Fruit fly (Drosophila melanogaster): ENCODE data around the gene Nt5a.
A peak's percentile ranks its signal among the peaks of the same experiment; 100 is the strongest.

Nt5a gene

dm6 chr3L:1349397-1349796 is 42.2 kb upstream of the Nt5a start:
- TF ChIP-seq CG31224 (GFP tag; IDR thresholded peaks at IDR 0.05) = no peak
- no peak for TF ChIP-seq eve (GFP tag; optimal IDR thresholded peaks at IDR 0.05)
- peak; percentile 82 for TF ChIP-seq crol (GFP tag; IDR thresholded peaks at IDR 0.05)
- TF ChIP-seq Nf-YA (GFP tag; IDR thresholded peaks at IDR 0.05) = no peak
- TF ChIP-seq luna (GFP tag; optimal IDR thresholded peaks at IDR 0.05) = no peak
- TF ChIP-seq chinmo (GFP tag; IDR thresholded peaks at IDR 0.05; ENCODE audit: partially characterized antibody) = 0 out of 4 replicates have a peak, but pooled peaks have one; percentile 37
- no peak for TF ChIP-seq grn (GFP tag; optimal IDR thresholded peaks at IDR 0.05)
- no peak for TF ChIP-seq CG12769 (tag; optimal IDR thresholded peaks at IDR 0.05)
- TF ChIP-seq CG17912 (GFP tag; optimal IDR thresholded peaks at IDR 0.05) = no peak
- TF ChIP-seq ab (GFP tag; optimal IDR thresholded peaks at IDR 0.05) = no peak
- TF ChIP-seq lola (GFP tag; optimal IDR thresholded peaks at IDR 0.05) = no peak
- TF ChIP-seq Deaf1 (tag; optimal IDR thresholded peaks at IDR 0.05) = peak; percentile 39
- no peak for TF ChIP-seq CG17829 (tag; optimal IDR thresholded peaks at IDR 0.05)
- TF ChIP-seq Hr39 (optimal IDR thresholded peaks at IDR 0.05) = peak; percentile 44
- TF ChIP-seq CG3281 (GFP tag; optimal IDR thresholded peaks at IDR 0.05) = no peak
- no peak for TF ChIP-seq CG10321 (GFP tag; IDR thresholded peaks at IDR 0.05)
- TF ChIP-seq mam (GFP tag; optimal IDR thresholded peaks at IDR 0.05) = no peak
- no peak for TF ChIP-seq schlank (tag; optimal IDR thresholded peaks at IDR 0.05)
- TF ChIP-seq CG1832 (GFP tag; optimal IDR thresholded peaks at IDR 0.05) = no peak
- TF ChIP-seq ranshi (GFP tag; IDR thresholded peaks at IDR 0.05) = no peak
- TF ChIP-seq ato (GFP tag; IDR thresholded peaks at IDR 0.05; ENCODE audit: partially characterized antibody) = no peak
- TF ChIP-seq wdn (GFP tag; IDR thresholded peaks at IDR 0.05) = no peak
- no peak for TF ChIP-seq CG7987 (GFP tag; optimal IDR thresholded peaks at IDR 0.05)
- no peak for TF ChIP-seq CG32772 (GFP tag; IDR thresholded peaks at IDR 0.05)
- no peak for TF ChIP-seq HmgD (GFP tag; optimal IDR thresholded peaks at IDR 0.05)
- TF ChIP-seq D (optimal IDR thresholded peaks at IDR 0.05) = peak; percentile 71
- TF ChIP-seq D (GFP tag; optimal IDR thresholded peaks at IDR 0.05) = no peak
- TF ChIP-seq gt (GFP tag; IDR thresholded peaks at IDR 0.05) = no peak
- TF ChIP-seq her (GFP tag; optimal IDR thresholded peaks at IDR 0.05) = no peak
- TF ChIP-seq CG13123 (GFP tag; optimal IDR thresholded peaks at IDR 0.05) = no peak
- TF ChIP-seq YL-1 (GFP tag; optimal IDR thresholded peaks at IDR 0.05) = no peak
- TF ChIP-seq dm (GFP tag; optimal IDR thresholded peaks at IDR 0.05) = no peak
- TF ChIP-seq CG4404 (GFP tag; IDR thresholded peaks at IDR 0.05) = no peak
- TF ChIP-seq CG4617 (GFP tag; optimal IDR thresholded peaks at IDR 0.05; ENCODE audit: borderline replicate concordance) = no peak
- TF ChIP-seq pzg (GFP tag; optimal IDR thresholded peaks at IDR 0.05) = no peak
- no peak for TF ChIP-seq CG7357 (GFP tag; IDR thresholded peaks at IDR 0.05)
- no peak for TF ChIP-seq CG10431 (GFP tag; optimal IDR thresholded peaks at IDR 0.05)
- TF ChIP-seq ERR (GFP tag; optimal IDR thresholded peaks at IDR 0.05) = no peak
- no peak for TF ChIP-seq NC2β (GFP tag; optimal IDR thresholded peaks at IDR 0.05)
- TF ChIP-seq trem (tag; optimal IDR thresholded peaks at IDR 0.05) = no peak
- TF ChIP-seq Ets65A (GFP tag) = peak; percentile 68
- no peak for TF ChIP-seq oc (tag; optimal IDR thresholded peaks at IDR 0.05)
- no peak for TF ChIP-seq Hmr (GFP tag; optimal IDR thresholded peaks at IDR 0.05)
- TF ChIP-seq CG15011 (GFP tag; optimal IDR thresholded peaks at IDR 0.05) = no peak
- TF ChIP-seq kni (GFP tag; optimal IDR thresholded peaks at IDR 0.05) = peak; percentile 21
- no peak for TF ChIP-seq CG1603 (tag; optimal IDR thresholded peaks at IDR 0.05)
- TF ChIP-seq knrl (GFP tag; IDR thresholded peaks at IDR 0.05; ENCODE audit: partially characterized antibody) = no peak
- TF ChIP-seq Sox102F (GFP tag; optimal IDR thresholded peaks at IDR 0.05) = no peak
- no peak for TF ChIP-seq CG4820 (GFP tag; optimal IDR thresholded peaks at IDR 0.05)
- no peak for TF ChIP-seq ro (GFP tag; IDR thresholded peaks at IDR 0.05)
- no peak for TF ChIP-seq gcm (GFP tag; optimal IDR thresholded peaks at IDR 0.05)
- no peak for TF ChIP-seq CG43689 (GFP tag; IDR thresholded peaks at IDR 0.05)
- TF ChIP-seq CG4854 (GFP tag; optimal IDR thresholded peaks at IDR 0.05) = no peak
